Worm (Caenorhabditis elegans): ENCODE results near the gene atad-3.

DNA sequence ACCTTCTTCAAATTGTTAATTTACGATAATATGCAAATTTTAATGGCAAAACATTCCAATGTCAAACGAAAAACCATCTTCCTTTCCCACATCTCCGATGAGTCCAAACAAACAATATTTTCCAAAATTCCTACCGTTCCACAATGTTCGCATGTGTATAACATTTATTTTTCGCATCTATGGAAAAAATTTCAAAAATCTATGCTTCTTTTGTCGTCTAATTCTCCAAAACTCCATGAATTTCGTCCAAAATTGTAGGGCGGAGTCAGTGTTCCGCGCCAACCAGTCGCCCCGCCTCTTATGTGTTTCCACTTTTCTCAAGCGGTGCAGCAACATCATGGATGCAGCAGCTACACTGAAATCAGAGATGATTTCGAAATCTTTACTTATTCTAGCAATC, 17.8 kb upstream of the atad-3 start, which contains the start of gene T01E8.8:
- no peak for TF ChIP-seq repo-1 (tag; optimal IDR thresholded peaks at IDR 0.05)
- no peak for TF ChIP-seq sptf-2 (GFP tag; optimal IDR thresholded peaks at IDR 0.05)
- no peak for TF ChIP-seq madf-8 (GFP tag; conservative IDR thresholded peaks at IDR 0.05)

Measured in whole organism, young adult.